Worm (Caenorhabditis elegans) whole organism, L4 larva: Measurements from ENCODE around the gene thn-4.

Experiments used
- F26F4.8 ChIP-seq: fragments of 200-800 bp; sonication (Bioruptor generic); conservative IDR thresholded peaks from 2 replicates; pipeline ENCODE4 v1.3.6; 2022; ENCODE audit warnings: missing genetic modification characterization, missing compliant biosample characterization
- F37D6.2 ChIP-seq: sonication (generic microtip); optimal IDR thresholded peaks from 2 replicates; lab custom pipeline; 2016; ENCODE audit warnings: mild to moderate bottlenecking, missing genetic modification characterization, missing compliant biosample characterization
- F49E8.2 ChIP-seq: sonication (generic microtip); optimal IDR thresholded peaks from 2 replicates; lab custom pipeline; 2016; ENCODE audit warnings: missing compliant biosample characterization, mild to moderate bottlenecking, missing genetic modification characterization, borderline replicate concordance
- Y105C5A.15 ChIP-seq: fragments of 200-800 bp; sonication (Bioruptor generic); IDR thresholded peaks from 2 replicates; pipeline ENCODE4 v1.3.6; 2022; ENCODE audit warnings: missing genetic modification characterization, missing compliant biosample characterization
- Y5F2A.4 ChIP-seq: fragments of 200-800 bp; sonication (Bioruptor generic); optimal IDR thresholded peaks from 2 replicates; lab custom pipeline; 2018; ENCODE audit warnings: mild to moderate bottlenecking, missing genetic modification characterization, missing compliant biosample characterization
- aly-2 ChIP-seq: sonication (generic microtip); optimal IDR thresholded peaks from 2 replicates; lab custom pipeline; 2018; ENCODE audit warnings: missing biosample characterization, missing genetic modification characterization
- ama-1 ChIP-seq: fragments of 150-350 bp; optimal IDR thresholded peaks from 2 replicates; lab custom pipeline; 2014; ENCODE audit warnings: inconsistent platforms, mixed read lengths
- attf-4 ChIP-seq: sonication (generic microtip); optimal IDR thresholded peaks from 3 replicates; lab custom pipeline; 2017; ENCODE audit warnings: missing biosample characterization, missing genetic modification characterization
- ceh-28 ChIP-seq: fragments of 150-350 bp; optimal IDR thresholded peaks from 2 replicates; lab custom pipeline; 2014; ENCODE audit warnings: missing biosample characterization, missing genetic modification reagents, missing genetic modification characterization
- ceh-82 ChIP-seq: sonication (generic microtip); optimal IDR thresholded peaks from 2 replicates; lab custom pipeline; 2017; ENCODE audit warnings: missing biosample characterization, missing genetic modification characterization
- cey-2 ChIP-seq: sonication (generic microtip); optimal IDR thresholded peaks from 3 replicates; lab custom pipeline; 2017; ENCODE audit warnings: missing genetic modification characterization, mild to moderate bottlenecking, missing compliant biosample characterization, antibody characterized with exemption, borderline replicate concordance; ENCODE audit not compliant: insufficient read depth
- ctbp-1 ChIP-seq: fragments of 200-800 bp; sonication (Bioruptor generic); IDR thresholded peaks from 2 replicates; pipeline ENCODE4 v1.3.6; 2022; ENCODE audit warnings: missing genetic modification reagents, missing genetic modification characterization, missing compliant biosample characterization
- daf-12 ChIP-seq: fragments of 150-350 bp; optimal IDR thresholded peaks from 2 replicates; lab custom pipeline; 2014; ENCODE audit warnings: missing biosample characterization, missing genetic modification reagents, missing genetic modification characterization
- dmd-8 ChIP-seq: fragments of 200-800 bp; sonication (Bioruptor generic); IDR thresholded peaks from 2 replicates; pipeline ENCODE4 v1.3.6; 2022; ENCODE audit warnings: missing genetic modification characterization, missing compliant biosample characterization
- duxl-1 ChIP-seq: sonication (generic microtip); optimal IDR thresholded peaks from 2 replicates; lab custom pipeline; 2016; ENCODE audit warnings: mild to moderate bottlenecking, missing genetic modification characterization, moderate library complexity, missing compliant biosample characterization; ENCODE audit not compliant: poor library complexity
- egl-27 ChIP-seq: sonication (generic microtip); optimal IDR thresholded peaks from 3 replicates; lab custom pipeline; 2017; ENCODE audit warnings: missing biosample characterization, missing genetic modification reagents, missing genetic modification characterization
- fkh-10 ChIP-seq: fragments of 150-350 bp; optimal IDR thresholded peaks from 2 replicates; lab custom pipeline; 2014; ENCODE audit warnings: missing biosample characterization, missing genetic modification reagents, missing genetic modification characterization
- hif-1 ChIP-seq, 2 experiments: sonication (generic microtip); optimal IDR thresholded peaks; 2 replicates each; lab custom pipeline; 2016 to 2017; ENCODE audit warnings: missing compliant biosample characterization in 2 of 2, missing genetic modification characterization in 2 of 2, missing genetic modification reagents in 2 of 2, missing genotype in 2 of 2, mild to moderate bottlenecking in 1 of 2
- hlh-11 ChIP-seq: fragments of 200-800 bp; sonication (Bioruptor generic); optimal IDR thresholded peaks from 2 replicates; lab custom pipeline; 2018; ENCODE audit warnings: mild to moderate bottlenecking, missing genetic modification characterization, missing compliant biosample characterization
- hmg-1.1 ChIP-seq: fragments of 200-800 bp; sonication (Bioruptor generic); IDR thresholded peaks from 2 replicates; pipeline ENCODE4 v1.3.6; 2022; ENCODE audit warnings: missing genetic modification reagents, missing genetic modification characterization, missing compliant biosample characterization
- lin-1 ChIP-seq: fragments of 200-800 bp; sonication (Bioruptor generic); IDR thresholded peaks from 2 replicates; pipeline ENCODE4 v1.3.6; 2022; ENCODE audit warnings: missing genetic modification reagents, missing genetic modification characterization, missing compliant biosample characterization
- lin-29 ChIP-seq: fragments of 200-800 bp; sonication (Bioruptor generic); IDR thresholded peaks from 2 replicates; pipeline ENCODE4 v1.3.6; 2022; ENCODE audit warnings: missing genetic modification reagents, missing genetic modification characterization, missing compliant biosample characterization
- lir-3 ChIP-seq: sonication (generic microtip); optimal IDR thresholded peaks from 2 replicates; lab custom pipeline; 2016; ENCODE audit warnings: mild to moderate bottlenecking, missing genetic modification characterization, missing compliant biosample characterization
- mdl-1 ChIP-seq, 2 experiments: fragments of 150-350 bp in 1 of 2; sonication (generic microtip) in 1 of 2; optimal IDR thresholded peaks; 2 replicates each; lab custom pipeline; 2014 to 2017; ENCODE audit warnings: missing biosample characterization in 2 of 2, missing genetic modification characterization in 2 of 2
- nhr-102 ChIP-seq: sonication (generic microtip); optimal IDR thresholded peaks from 2 replicates; lab custom pipeline; 2016; ENCODE audit warnings: mild to moderate bottlenecking, missing genetic modification characterization, moderate library complexity, missing compliant biosample characterization
- nhr-41 ChIP-seq: fragments of 200-800 bp; sonication (Bioruptor generic); IDR thresholded peaks from 2 replicates; pipeline ENCODE4 v1.3.6; 2022; ENCODE audit warnings: missing genetic modification reagents, missing genetic modification characterization, missing compliant biosample characterization
- pha-4 ChIP-seq, 2 experiments: fragments of 150-350 bp in 1 of 2; fragments of 200-800 bp in 1 of 2; sonication (Bioruptor generic) in 1 of 2; IDR thresholded peaks in 1 of 2; optimal IDR thresholded peaks in 1 of 2; 2 replicates each; pipeline versions ENCODE4 v1.3.6 to Lab custom; 2014 to 2022; ENCODE audit warnings: missing genetic modification characterization in 2 of 2, missing genetic modification reagents in 2 of 2, missing biosample characterization in 1 of 2, missing compliant biosample characterization in 1 of 2
- rbr-2 ChIP-seq: sonication (generic microtip); optimal IDR thresholded peaks from 2 replicates; lab custom pipeline; 2016; ENCODE audit warnings: missing genotype, missing genetic modification characterization, missing compliant biosample characterization
- tra-1 ChIP-seq: fragments of 200-800 bp; sonication (Bioruptor generic); IDR thresholded peaks from 2 replicates; pipeline ENCODE4 v1.3.6; 2022; ENCODE audit warnings: missing genetic modification reagents, missing genetic modification characterization, missing compliant biosample characterization
- unc-130 ChIP-seq: sonication (generic microtip); optimal IDR thresholded peaks from 2 replicates; lab custom pipeline; 2016; ENCODE audit warnings: missing genetic modification reagents, missing genetic modification characterization, missing compliant biosample characterization
- unc-39 ChIP-seq: sonication (generic microtip); optimal IDR thresholded peaks from 2 replicates; lab custom pipeline; 2017; ENCODE audit warnings: missing biosample characterization, missing genetic modification characterization
- unc-62 ChIP-seq, 3 experiments: fragments of 150-350 bp in 1 of 3; sonication (generic microtip); optimal IDR thresholded peaks in 2 of 3; peaks in 1 of 3; 1 replicate in 1 of 3; 2 replicates in 2 of 3; lab custom pipeline; 2014 to 2017; ENCODE audit warnings: missing biosample characterization in 3 of 3, missing genetic modification characterization in 3 of 3, missing genetic modification reagents in 3 of 3, missing genotype in 1 of 3
- zfp-3 ChIP-seq: fragments of 200-800 bp; sonication (Bioruptor generic); conservative IDR thresholded peaks from 2 replicates; pipeline ENCODE4 v1.3.6; 2022; ENCODE audit warnings: missing genetic modification reagents, missing genetic modification characterization, missing compliant biosample characterization
- zip-11 ChIP-seq: fragments of 200-800 bp; sonication (Bioruptor generic); IDR thresholded peaks from 2 replicates; pipeline ENCODE4 v1.3.6; 2022; ENCODE audit warnings: missing genetic modification characterization, missing compliant biosample characterization
- ztf-11 ChIP-seq: fragments of 150-350 bp; optimal IDR thresholded peaks from 2 replicates; lab custom pipeline; 2014; ENCODE audit warnings: missing biosample characterization, missing genetic modification characterization

The thn-4 gene

DNA sequence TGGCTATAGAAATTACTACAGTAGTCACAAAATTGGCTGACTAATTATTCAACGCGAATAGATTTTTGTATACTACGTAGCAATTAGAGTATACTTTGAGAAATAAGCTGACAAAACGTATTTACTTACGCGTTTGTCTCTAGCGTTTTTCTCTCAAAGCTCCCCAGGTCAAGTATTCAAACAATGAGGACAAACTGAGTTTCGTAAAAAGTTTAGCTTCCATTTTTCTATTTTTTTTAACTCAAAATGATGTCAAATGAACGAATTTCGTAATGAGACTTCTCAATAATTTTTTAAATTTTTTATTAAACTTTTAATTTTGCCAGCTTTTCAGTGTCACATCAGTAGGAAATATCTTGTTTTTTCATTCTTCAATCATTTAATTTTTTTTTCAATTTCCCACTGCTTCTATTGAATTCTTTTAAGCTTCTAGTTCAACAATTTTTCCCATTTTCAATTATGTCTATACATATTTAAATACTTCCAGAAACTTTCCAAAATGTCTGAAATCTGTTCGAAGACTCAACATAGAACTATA is 17.6 kb upstream of the thn-4 start, which contains the start of the genes ifas-2 and fbxa-44:
ifas-2 (minus strand) TSS at position 101 of the 538 bp plus-strand sequence.
fbxa-44 (plus strand) TSS at position 488 of the 538 bp plus-strand sequence.
- TF ChIP-seq ctbp-1 (GFP tag; lab: Robert Waterston, UW) (no peak), F49E8.2 (tag; lab: Kevin White, UChicago) (no peak), hmg-1.1 (GFP tag; lab: Robert Waterston, UW) (no peak), aly-2 (tag; lab: Kevin White, UChicago) (no peak), lin-1 (GFP tag; lab: Robert Waterston, UW) (no peak), ztf-11 (no peak), fkh-10 (no peak), egl-27 (no peak), duxl-1 (tag; lab: Kevin White, UChicago) (no peak)

DNA sequence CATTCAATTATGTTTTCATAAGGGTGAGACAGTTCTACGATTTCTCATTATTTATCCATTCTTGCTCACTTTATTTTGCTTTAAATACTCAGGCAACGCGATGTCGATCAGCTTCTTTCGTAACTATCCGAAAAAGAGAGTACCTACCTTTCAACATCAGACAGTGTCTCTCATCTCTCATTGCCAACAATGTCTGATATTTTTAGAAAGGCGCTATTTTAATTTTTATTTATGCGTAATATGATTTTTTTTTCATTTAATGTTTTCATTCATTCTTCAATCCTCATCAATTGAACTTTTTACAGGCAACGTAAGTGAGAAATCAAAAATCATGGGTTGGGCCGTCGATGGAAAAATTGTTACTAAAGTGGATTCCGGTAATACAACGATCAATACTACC is 13.5 kb upstream of the thn-4 start, which contains the start of gene F09C6.13:
F09C6.13 (plus strand) TSS at position 301 of the 400 bp plus-strand sequence.
- TF ChIP-seq nhr-102 (tag; lab: Kevin White, UChicago): no peak
- TF ChIP-seq unc-62 (GFP tag; optimal IDR thresholded peaks at IDR 0.05 in 1 of 2; lab: Kevin White, UChicago): peak in 1 of 2 experiments; percentile 6
- TF ChIP-seq unc-62 (tag; optimal IDR thresholded peaks at IDR 0.05; lab: Kevin White, UChicago): no peak

DNA sequence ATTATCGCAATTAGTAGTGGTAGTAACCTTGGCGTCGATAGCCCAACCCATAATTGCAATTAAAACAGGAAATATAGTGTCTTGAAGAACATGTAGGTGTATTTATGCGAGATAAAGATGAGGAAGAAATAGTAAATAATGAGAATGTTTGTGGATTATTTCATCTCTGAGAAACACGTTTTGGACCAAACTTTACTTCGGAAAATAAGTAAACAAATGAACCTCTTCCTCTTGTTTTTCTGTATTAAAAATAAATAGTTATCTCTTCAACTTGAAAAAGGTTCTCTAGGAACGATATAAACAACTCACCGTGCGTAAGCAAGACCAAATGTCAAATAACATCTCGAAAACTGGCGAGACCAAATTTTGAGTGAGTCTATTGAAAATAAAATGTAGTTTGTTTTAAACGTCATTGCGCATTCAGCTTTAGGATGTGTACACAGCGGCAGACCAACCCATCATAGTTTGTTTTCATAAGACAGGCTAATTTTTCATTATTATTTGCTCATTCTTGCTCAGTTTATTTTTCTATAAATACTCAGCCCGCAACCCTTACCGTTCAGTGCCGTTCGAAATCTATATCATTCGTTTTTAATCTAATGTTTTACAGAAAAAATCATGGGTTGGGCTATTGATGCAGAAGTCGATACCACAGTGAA is 11.1 kb upstream of the thn-4 start, which contains the start of the genes F09C6.11 and F09C6.12:
F09C6.11 (minus strand) TSS at position 51 of the 659 bp plus-strand sequence.
F09C6.12 (plus strand) TSS at position 609 of the 659 bp plus-strand sequence.
- TF ChIP-seq pha-4 (GFP tag; IDR thresholded peaks at IDR 0.05; lab: Robert Waterston, UW) (no peak), pha-4 (tag; optimal IDR thresholded peaks at IDR 0.05; lab: Kevin White, UChicago) (peak; percentile 27), zfp-3 (GFP tag; lab: Robert Waterston, UW) (no peak), hlh-11 (no peak), ama-1 (lab: Kevin White, UChicago) (no peak)

DNA sequence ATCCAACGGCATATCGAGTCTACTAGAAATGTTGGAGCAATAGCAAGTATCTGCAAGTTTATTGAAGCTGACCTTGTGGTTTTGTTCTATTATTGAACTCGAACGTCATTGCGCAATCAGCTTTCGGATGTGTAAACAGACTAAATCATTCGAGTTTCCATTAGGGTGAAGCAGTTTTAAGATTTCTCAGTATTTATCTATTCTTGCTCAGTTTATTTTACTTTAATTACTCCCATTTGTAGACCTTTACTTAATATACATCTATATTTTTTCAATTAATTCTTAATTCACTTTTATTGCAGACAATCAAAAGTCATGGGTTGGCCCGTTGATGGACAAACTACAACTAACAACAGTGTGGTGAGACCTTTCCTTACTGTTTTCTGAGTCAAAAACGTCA is 9.4 kb upstream of the thn-4 start, which contains the start of gene F09C6.14:
F09C6.14 (plus strand) TSS at position 301 of the 400 bp plus-strand sequence.
- no peak for TF ChIP-seq ceh-28 (tag; lab: Kevin White, UChicago)
- no peak for TF ChIP-seq attf-4 (tag; lab: Kevin White, UChicago)
- TF ChIP-seq nhr-102 (tag; lab: Kevin White, UChicago): no peak

DNA sequence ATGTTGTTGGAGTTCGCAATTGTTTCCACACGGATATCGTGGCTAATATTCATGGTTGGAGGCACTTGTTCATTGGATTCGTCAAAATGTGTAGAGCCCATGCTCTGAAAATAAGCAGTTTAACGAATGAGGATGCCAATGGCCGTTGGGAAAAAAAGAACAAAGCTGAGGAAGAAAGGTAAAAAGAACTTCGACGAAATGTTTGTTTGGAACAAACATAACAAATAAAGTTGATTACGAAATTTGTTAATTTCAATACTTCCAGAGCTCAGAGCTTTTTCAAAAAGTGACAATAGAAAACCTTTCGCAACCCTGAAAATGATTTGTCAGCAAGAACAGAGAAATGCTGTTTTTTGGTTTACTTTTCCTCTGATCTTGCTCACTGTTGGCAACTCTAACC is 8.8 kb upstream of the thn-4 start, which contains the start of gene F09C6.3:
F09C6.3 (minus strand) TSS at position 101 of the 400 bp plus-strand sequence.
- no peak for TF ChIP-seq tra-1 (GFP tag; lab: Robert Waterston, UW)
- TF ChIP-seq F26F4.8: no peak
- TF ChIP-seq unc-130 (GFP tag; lab: Kevin White, UChicago): no peak
- no peak for TF ChIP-seq cey-2 (tag; lab: Kevin White, UChicago)
- TF ChIP-seq daf-12 (tag; lab: Kevin White, UChicago): no peak
- no peak for TF ChIP-seq dmd-8 (GFP tag; lab: Robert Waterston, UW)

DNA sequence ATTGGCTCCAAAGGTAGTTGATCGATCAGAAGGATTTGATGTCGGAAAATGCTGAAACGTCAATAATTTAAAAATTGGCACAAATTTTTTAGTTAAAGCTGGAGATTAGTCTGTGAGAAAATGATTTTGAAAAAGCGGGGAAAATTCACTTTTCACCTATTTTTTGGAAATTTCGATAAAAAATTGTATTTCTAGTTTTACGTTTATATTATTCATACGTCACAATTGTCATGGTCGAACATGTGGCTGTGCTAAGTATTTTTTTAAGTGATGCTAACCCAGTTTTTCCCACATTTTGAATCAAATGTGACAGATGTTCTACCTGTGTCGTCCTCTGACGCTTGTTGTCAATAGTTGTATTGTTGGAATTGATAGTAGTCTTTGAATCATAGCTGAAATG is 8.2 kb upstream of the thn-4 start:
- TF ChIP-seq hmg-1.1 (GFP tag; lab: Robert Waterston, UW) (no peak), unc-62 (GFP tag; optimal IDR thresholded peaks at IDR 0.05 in 1 of 2; lab: Kevin White, UChicago) (peak in 1 of 2 experiments; percentile 94), unc-62 (tag; optimal IDR thresholded peaks at IDR 0.05; lab: Kevin White, UChicago) (no peak), Y5F2A.4 (no peak)

DNA sequence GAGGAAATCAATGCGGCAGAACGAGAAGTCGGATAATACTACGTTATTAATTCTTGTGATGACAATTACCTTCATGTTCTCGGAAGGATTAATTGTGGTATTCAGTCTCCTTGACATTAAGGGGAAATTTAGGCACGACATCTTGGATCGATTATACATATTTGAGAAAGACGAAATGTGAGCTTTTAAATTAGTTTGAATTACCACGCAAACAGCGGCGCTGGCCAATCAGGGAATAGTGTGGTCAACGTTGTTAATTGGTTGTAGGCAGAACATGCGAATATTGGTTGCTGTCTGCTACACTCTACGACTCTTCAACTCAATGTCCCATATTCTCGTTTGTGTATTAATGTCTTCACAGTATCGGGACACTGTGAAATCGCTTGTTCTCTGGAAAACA is 3.7 kb upstream of the thn-4 start, which contains the start of gene F49A5.10:
F49A5.10 (plus strand) TSS at position 301 of the 400 bp plus-strand sequence.
- TF ChIP-seq Y105C5A.15 (GFP tag; lab: Robert Waterston, UW) (no peak), lin-29 (GFP tag; lab: Robert Waterston, UW) (no peak), unc-39 (no peak), F37D6.2 (tag; lab: Kevin White, UChicago) (no peak), rbr-2 (no peak), attf-4 (tag; lab: Kevin White, UChicago) (no peak), daf-12 (tag; lab: Kevin White, UChicago) (no peak), zip-11 (no peak), hmg-1.1 (GFP tag; lab: Robert Waterston, UW) (no peak), hif-1 (tag; optimal IDR thresholded peaks at IDR 0.05; lab: Kevin White, UChicago) (no peak), nhr-41 (GFP tag; lab: Robert Waterston, UW) (no peak), lir-3 (tag; lab: Kevin White, UChicago) (no peak), mdl-1 (tag; optimal IDR thresholded peaks at IDR 0.05; lab: Kevin White, UChicago) (no peak), nhr-102 (tag; lab: Kevin White, UChicago) (no peak), ceh-82 (tag; lab: Kevin White, UChicago) (no peak)
